Fruit fly (Drosophila melanogaster): ENCODE data around the gene CG18478.
"Not testable (repeated sequence)": the region's sequence is repeated elsewhere in the genome, so short reads cannot be mapped to it uniquely, and the experiment has no call there.

CG18478 gene

DNA sequence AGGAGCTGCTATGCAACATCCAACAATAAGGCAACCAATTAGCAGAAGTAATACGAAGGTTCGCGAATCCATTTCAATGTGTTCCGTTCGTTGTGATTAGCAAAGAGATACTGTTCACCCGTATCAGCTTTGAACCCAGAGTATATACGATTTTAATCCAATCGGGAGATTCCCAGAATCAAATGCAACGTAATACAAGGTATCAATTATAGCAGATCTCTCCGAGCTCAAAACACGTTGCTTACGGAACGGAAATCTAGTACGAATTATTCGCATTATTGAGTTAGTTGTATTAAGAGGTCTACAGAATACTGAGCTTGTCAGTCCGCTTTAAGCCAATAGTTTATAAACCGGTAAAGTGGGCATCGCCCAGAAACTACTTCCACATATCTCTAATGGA is 10.6 kb upstream of the CG18478 start, which contains the start of gene CG44141:
TSS of gene CG44141 (minus strand) at position 101 of the 400 bp plus-strand sequence.
- not testable (repeated sequence) for TF ChIP-seq CG14711 (tag; optimal IDR thresholded peaks at IDR 0.05); toe (GFP tag; optimal IDR thresholded peaks at IDR 0.05); CG5204 (GFP tag; optimal IDR thresholded peaks at IDR 0.05)

DNA sequence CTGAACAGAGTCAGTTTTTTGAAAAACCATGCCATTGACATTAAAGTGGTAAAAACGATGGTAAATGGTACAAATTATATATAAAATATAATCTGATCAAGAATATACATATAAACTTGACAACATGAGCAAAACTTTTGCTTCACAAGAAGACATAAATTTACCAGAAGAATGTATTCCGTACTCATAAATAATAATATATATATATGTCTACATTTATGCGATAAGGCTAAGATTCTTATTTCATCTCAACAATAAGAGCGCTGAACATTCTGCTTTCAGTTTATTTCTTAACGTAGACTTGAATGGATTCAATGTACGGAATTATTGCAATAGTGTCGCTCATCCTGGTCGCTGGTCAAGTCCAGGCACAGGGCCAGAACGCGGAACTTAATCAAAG is 9.2 kb upstream of the CG18478 start, which contains the start of gene CG18477:
TSS of gene CG18477 (plus strand) at position 301 of the 400 bp plus-strand sequence.
- not testable (repeated sequence) for TF ChIP-seq tj, CG1620, pad (GFP tag; optimal IDR thresholded peaks at IDR 0.05)

DNA sequence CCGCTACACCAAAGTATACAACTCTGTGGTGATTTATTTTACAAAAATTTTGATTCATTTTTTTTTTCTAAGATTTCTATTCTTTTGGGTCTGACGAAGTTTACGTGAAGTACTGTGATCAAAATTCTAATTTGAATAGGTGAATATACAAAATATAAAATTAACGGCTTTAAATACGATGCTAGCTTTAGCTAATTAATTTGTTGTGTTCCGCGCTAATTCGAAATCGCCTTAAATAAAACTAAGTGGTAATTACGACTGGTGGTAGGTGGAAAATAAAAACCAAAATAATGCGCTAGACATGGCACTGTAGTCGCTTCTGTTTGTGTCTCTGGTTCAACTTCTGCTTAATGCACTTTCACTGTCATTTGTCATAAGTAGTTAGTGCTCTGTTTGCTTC is 6.0 kb downstream of the CG18478 start, which contains the start of gene CG43923:
TSS of gene CG43923 (minus strand) at position 101 of the 400 bp plus-strand sequence.
- TF ChIP-seq CG11617 (GFP tag; optimal IDR thresholded peaks at IDR 0.05); toe (GFP tag; optimal IDR thresholded peaks at IDR 0.05); kay (GFP tag; ENCODE audit: borderline replicate concordance): not testable (repeated sequence)

DNA sequence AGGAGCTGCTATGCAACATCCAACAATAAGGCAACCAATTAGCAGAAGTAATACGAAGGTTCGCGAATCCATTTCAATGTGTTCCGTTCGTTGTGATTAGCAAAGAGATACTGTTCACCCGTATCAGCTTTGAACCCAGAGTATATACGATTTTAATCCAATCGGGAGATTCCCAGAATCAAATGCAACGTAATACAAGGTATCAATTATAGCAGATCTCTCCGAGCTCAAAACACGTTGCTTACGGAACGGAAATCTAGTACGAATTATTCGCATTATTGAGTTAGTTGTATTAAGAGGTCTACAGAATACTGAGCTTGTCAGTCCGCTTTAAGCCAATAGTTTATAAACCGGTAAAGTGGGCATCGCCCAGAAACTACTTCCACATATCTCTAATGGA is 24.4 kb downstream of the CG18478 start, which contains the start of gene CG44140:
TSS of gene CG44140 (minus strand) at position 101 of the 400 bp plus-strand sequence.
- TF ChIP-seq Crg-1, CG1620, Clk (GFP tag; optimal IDR thresholded peaks at IDR 0.05): not testable (repeated sequence)

DNA sequence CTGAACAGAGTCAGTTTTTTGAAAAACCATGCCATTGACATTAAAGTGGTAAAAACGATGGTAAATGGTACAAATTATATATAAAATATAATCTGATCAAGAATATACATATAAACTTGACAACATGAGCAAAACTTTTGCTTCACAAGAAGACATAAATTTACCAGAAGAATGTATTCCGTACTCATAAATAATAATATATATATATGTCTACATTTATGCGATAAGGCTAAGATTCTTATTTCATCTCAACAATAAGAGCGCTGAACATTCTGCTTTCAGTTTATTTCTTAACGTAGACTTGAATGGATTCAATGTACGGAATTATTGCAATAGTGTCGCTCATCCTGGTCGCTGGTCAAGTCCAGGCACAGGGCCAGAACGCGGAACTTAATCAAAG is 25.8 kb downstream of the CG18478 start, which contains the start of gene CG31780:
TSS of gene CG31780 (plus strand) at position 301 of the 400 bp plus-strand sequence.
- TF ChIP-seq CG7045, pad, CG12768 (GFP tag; optimal IDR thresholded peaks at IDR 0.05): not testable (repeated sequence)

DNA sequence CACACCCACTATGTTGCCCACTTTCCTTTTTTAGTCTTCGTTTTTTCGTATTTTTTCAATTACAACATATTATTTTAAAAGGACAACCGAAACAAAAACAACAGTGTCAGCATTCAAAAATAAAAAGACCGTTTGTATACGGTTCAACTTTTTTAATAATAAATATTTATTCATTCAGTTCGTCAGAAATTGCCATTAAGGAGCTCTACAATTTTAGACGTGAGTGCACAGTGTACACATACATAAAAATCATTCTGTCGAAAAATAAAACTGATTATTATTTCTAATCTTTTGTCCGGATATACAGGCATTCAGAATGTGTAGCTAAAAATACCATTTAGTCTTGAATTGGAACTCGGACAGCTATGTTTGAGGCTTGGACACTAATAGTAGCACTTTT is 34.9 kb downstream of the CG18478 start, which contains the start of gene CG31827:
TSS of gene CG31827 (plus strand) at position 301 of the 400 bp plus-strand sequence.
- not testable (repeated sequence) for TF ChIP-seq CG11617 (GFP tag; optimal IDR thresholded peaks at IDR 0.05); Hr96 (GFP tag; optimal IDR thresholded peaks at IDR 0.05); CG7101 (tag; optimal IDR thresholded peaks at IDR 0.05)

DNA sequence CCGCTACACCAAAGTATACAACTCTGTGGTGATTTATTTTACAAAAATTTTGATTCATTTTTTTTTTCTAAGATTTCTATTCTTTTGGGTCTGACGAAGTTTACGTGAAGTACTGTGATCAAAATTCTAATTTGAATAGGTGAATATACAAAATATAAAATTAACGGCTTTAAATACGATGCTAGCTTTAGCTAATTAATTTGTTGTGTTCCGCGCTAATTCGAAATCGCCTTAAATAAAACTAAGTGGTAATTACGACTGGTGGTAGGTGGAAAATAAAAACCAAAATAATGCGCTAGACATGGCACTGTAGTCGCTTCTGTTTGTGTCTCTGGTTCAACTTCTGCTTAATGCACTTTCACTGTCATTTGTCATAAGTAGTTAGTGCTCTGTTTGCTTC is 41.0 kb downstream of the CG18478 start, which contains the start of gene CG43924:
TSS of gene CG43924 (minus strand) at position 101 of the 400 bp plus-strand sequence.
- TF ChIP-seq CG1620 (GFP tag; optimal IDR thresholded peaks at IDR 0.05); Crg-1 (GFP tag; optimal IDR thresholded peaks at IDR 0.05); CG33017 (tag; optimal IDR thresholded peaks at IDR 0.05): not testable (repeated sequence)

DNA sequence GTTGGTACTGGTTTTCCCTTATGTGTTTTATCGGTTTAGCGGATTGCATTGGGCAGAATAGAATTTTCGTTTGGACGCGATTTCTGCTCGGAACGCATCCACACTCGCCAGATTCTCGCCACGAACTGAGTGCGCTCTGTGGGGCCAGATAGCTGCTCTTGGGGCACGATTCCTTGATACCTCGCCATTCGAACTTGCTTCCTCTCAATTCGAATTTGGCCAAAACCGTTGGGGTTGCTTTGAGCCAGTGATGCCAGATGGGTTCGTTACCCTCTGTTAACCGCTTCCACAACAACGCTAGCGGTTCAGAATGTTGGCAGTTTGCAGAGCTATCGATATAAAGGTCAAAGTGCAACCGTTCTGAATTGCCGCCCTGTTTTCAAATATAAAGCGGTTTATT is 48.2 kb downstream of the CG18478 start, which contains the start of gene stol:
TSS of gene stol (minus strand) at position 101 of the 400 bp plus-strand sequence.
- not testable (repeated sequence) for TF ChIP-seq CG14711 (tag; optimal IDR thresholded peaks at IDR 0.05); Hr96 (GFP tag; optimal IDR thresholded peaks at IDR 0.05); cic (GFP tag; optimal IDR thresholded peaks at IDR 0.05)
